Worm (Caenorhabditis elegans): ENCODE data around the gene Y44A6D.5.

ce11 chrV:20802906-20803305 is at the start of gene Y44A6D.5:
- TF ChIP-seq tab-1 (GFP tag; IDR thresholded peaks at IDR 0.05) (no peak), ztf-23 (GFP tag; IDR thresholded peaks at IDR 0.05) (no peak)

All from whole organism, midembryonic.